Worm (Caenorhabditis elegans) whole organism, young adult: Measurements from ENCODE around the gene C08F8.9.
"Not testable (repeated sequence)": the region's sequence is repeated elsewhere in the genome, so short reads cannot be mapped to it uniquely, and the experiment has no call there.

Source experiments
- B0261.1 ChIP-seq: sonication (generic microtip); optimal IDR thresholded peaks from 2 replicates; lab custom pipeline; 2016; ENCODE audit warnings: mild to moderate bottlenecking, missing genetic modification characterization, moderate library complexity, missing compliant biosample characterization
- akir-1 ChIP-seq: fragments of 200-800 bp; sonication (Bioruptor generic); optimal IDR thresholded peaks from 2 replicates; lab custom pipeline; 2018; ENCODE audit warnings: mild to moderate bottlenecking, missing genetic modification characterization, moderate library complexity, missing compliant biosample characterization
- atf-7 ChIP-seq: sonication (generic microtip); optimal IDR thresholded peaks from 2 replicates; lab custom pipeline; 2017; ENCODE audit warnings: mild to moderate bottlenecking, missing genetic modification characterization, missing compliant biosample characterization
- attf-3 ChIP-seq: fragments of 200-800 bp; sonication (Bioruptor generic); conservative IDR thresholded peaks from 2 replicates; pipeline ENCODE4 v1.3.6; 2022; ENCODE audit warnings: missing genetic modification reagents, missing genetic modification characterization, missing compliant biosample characterization
- chd-7 ChIP-seq: sonication (generic microtip); optimal IDR thresholded peaks from 2 replicates; lab custom pipeline; 2016; ENCODE audit warnings: mild to moderate bottlenecking, missing genetic modification characterization, moderate library complexity, missing compliant biosample characterization
- fkh-3 ChIP-seq: sonication (generic microtip); optimal IDR thresholded peaks from 2 replicates; lab custom pipeline; 2016; ENCODE audit warnings: mild to moderate bottlenecking, missing genetic modification characterization, missing compliant biosample characterization
- gei-17 ChIP-seq: fragments of 200-800 bp; sonication (Bioruptor generic); optimal IDR thresholded peaks from 2 replicates; lab custom pipeline; 2018; ENCODE audit warnings: mild to moderate bottlenecking, missing genetic modification characterization, missing compliant biosample characterization
- lin-35 ChIP-seq, 3 experiments: fragments of 150-350 bp in 2 of 3; sonication (generic microtip) in 1 of 3; optimal IDR thresholded peaks; 2 replicates each; lab custom pipeline; 2014 to 2018; ENCODE audit warnings: missing biosample characterization in 3 of 3, missing genetic modification characterization in 3 of 3, missing genetic modification reagents in 3 of 3
- snpc-3.4 ChIP-seq: sonication (generic microtip); optimal IDR thresholded peaks from 2 replicates; lab custom pipeline; 2017; ENCODE audit warnings: missing genetic modification characterization, mild to moderate bottlenecking, missing compliant biosample characterization, antibody characterized with exemption, moderate library complexity, missing genotype, missing genetic modification reagents
- ztf-18 ChIP-seq: sonication (generic microtip); optimal IDR thresholded peaks from 2 replicates; lab custom pipeline; 2016; ENCODE audit warnings: missing genotype, mild to moderate bottlenecking, missing genetic modification characterization, missing compliant biosample characterization

DNA sequence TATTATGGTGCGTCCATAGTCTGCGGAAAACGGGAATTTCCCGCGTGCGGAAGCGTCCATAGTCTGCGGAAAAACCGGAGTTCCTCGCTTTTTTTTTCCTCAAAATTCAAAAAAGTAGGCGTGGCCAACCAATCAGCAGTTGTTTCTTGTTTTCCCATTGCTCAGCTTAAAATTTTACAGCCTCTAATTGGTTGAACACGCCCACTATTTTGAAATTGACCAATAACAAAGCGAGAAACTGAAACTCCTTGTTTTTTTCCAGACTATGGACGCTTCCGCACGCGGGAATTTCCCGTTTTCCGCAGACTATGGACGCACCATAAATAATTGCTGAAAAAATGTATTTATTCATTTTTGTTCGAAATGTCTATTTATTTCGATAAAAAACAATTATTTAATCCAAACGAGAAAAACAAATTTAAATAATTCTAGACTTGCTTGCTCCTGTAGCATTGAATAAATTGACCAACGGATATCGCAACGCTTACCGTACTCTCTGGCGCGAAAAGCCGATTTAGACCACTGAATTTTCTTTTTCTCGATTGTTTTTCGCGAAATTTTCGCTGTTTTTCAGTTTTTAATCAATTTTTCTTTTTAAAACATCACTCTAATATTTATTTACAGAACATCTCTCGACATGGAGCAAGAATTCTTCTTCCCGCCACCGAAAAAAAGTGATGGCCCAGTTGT, 23.8 kb downstream of the C08F8.9 start, which contains the start of gene C08F8.3:
- TF ChIP-seq atf-7 (tag; lab: Kevin White, UChicago); ztf-18 (tag; lab: Kevin White, UChicago); attf-3 (GFP tag; lab: Robert Waterston, UW); gei-17; akir-1; lin-35 (GFP tag; optimal IDR thresholded peaks at IDR 0.05; lab: Kevin White, UChicago); chd-7; fkh-3 (tag; lab: Kevin White, UChicago); B0261.1: not testable (repeated sequence)
- TF ChIP-seq snpc-3.4 (tag; lab: Kevin White, UChicago): peak; percentile 77
